2 fruit fly cellular contexts compared by ENCODE assay signal in genomic region chr2L:4698837-4699236, dm6.
A peak's percentile ranks its signal among the peaks of the same experiment; 100 is the strongest.
TF ChIP-seq lines count a peak whose summit lies in the region.

No protein-coding gene starts in this region.

- TF ChIP-seq CTCF in whole organism, embryonic (GFP tag; optimal IDR thresholded peaks at IDR 0.05; lab: Kevin White, UChicago) = no peak

TF ChIP-seq in whole organism, embryonic, 481 proteins besides CTCF, POLR2A, EP300 and RAD21:
- TF ChIP-seq TFAM (GFP tag; optimal IDR thresholded peaks at IDR 0.05; lab: Kevin White, UChicago) (no peak), ssp (GFP tag; IDR thresholded peaks at IDR 0.05; lab: Robert Waterston, UW) (0 out of 2 replicates have a peak, but pooled peaks have one; percentile 8), CG18476 (GFP tag; optimal IDR thresholded peaks at IDR 0.05; lab: Kevin White, UChicago) (peak; percentile 65), CG13894 (tag; optimal IDR thresholded peaks at IDR 0.05; lab: Kevin White, UChicago) (peak; percentile 26), GATAe (GFP tag; conservative IDR thresholded peaks at IDR 0.05; lab: Robert Waterston, UW) (no peak), Ptx1 (GFP tag; IDR thresholded peaks at IDR 0.05; lab: Robert Waterston, UW) (0 out of 2 replicates have a peak, but pooled peaks have one; percentile 24), chif (GFP tag; optimal IDR thresholded peaks at IDR 0.05; lab: Kevin White, UChicago) (no peak)

TF ChIP-seq in whole organism, wandering third instar larva, 38 proteins besides CTCF, POLR2A, EP300 and RAD21:
- no peak for TF ChIP-seq Hr78 (GFP tag; optimal IDR thresholded peaks at IDR 0.05; lab: Kevin White, UChicago)
- no peak for TF ChIP-seq Myc (optimal IDR thresholded peaks at IDR 0.05; lab: Kevin White, UChicago)
- TF ChIP-seq N (GFP tag; optimal IDR thresholded peaks at IDR 0.05; lab: Kevin White, UChicago) = no peak
- no peak for TF ChIP-seq jim (GFP tag; optimal IDR thresholded peaks at IDR 0.05; lab: Kevin White, UChicago)
- peak; percentile 52 for TF ChIP-seq Dfd (GFP tag; optimal IDR thresholded peaks at IDR 0.05; lab: Kevin White, UChicago)
TF ChIP-seq in whole organism, wandering third instar larva: peak in this region for 1.

Comparison
In these comparisons a context has a peak if more than half of its experiments do, and no peak if none do; other contexts are left out.
1. Of the 10 proteins assayed by ChIP-seq in both whole organism, embryonic and whole organism, wandering third instar larva: peak only in whole organism, embryonic: none; only in whole organism, wandering third instar larva: Dfd; in both: none; in neither: 9.